Fruit fly (Drosophila melanogaster) whole organism, adult: ENCODE results near the gene Cpr92A.

Source experiments
- CG11617 ChIP-seq: fragments of 200-800 bp; sonication (Bioruptor generic); optimal IDR thresholded peaks from 2 replicates; lab custom pipeline; 2017; ENCODE audit warnings: mild to moderate bottlenecking, missing biosample characterization, missing genetic modification reagents, missing genetic modification characterization
- CG12768 ChIP-seq: fragments of 200-800 bp; sonication (Bioruptor generic); optimal IDR thresholded peaks from 2 replicates; lab custom pipeline; 2017; ENCODE audit warnings: missing biosample characterization, missing genetic modification characterization, mild to moderate bottlenecking, moderate library complexity, missing genetic modification reagents
- CG14711 ChIP-seq: fragments of 200-800 bp; sonication (Bioruptor generic); optimal IDR thresholded peaks from 2 replicates; lab custom pipeline; 2018; ENCODE audit warnings: missing biosample characterization, mild to moderate bottlenecking, missing genetic modification characterization, moderate library complexity
- CG1620 ChIP-seq: fragments of 200-800 bp; sonication (Bioruptor generic); optimal IDR thresholded peaks from 2 replicates; lab custom pipeline; 2016; ENCODE audit warnings: missing biosample characterization, missing genetic modification characterization
- CG33017 ChIP-seq: fragments of 200-800 bp; sonication (Bioruptor generic); optimal IDR thresholded peaks from 2 replicates; lab custom pipeline; 2018; ENCODE audit warnings: missing biosample characterization, mild to moderate bottlenecking, missing genetic modification characterization, moderate library complexity
- CG5204 ChIP-seq: fragments of 200-800 bp; sonication (Bioruptor generic); optimal IDR thresholded peaks from 2 replicates; lab custom pipeline; 2016; ENCODE audit warnings: missing biosample characterization, missing genetic modification characterization
- CG7045 ChIP-seq: fragments of 200-800 bp; sonication (Bioruptor generic); optimal IDR thresholded peaks from 2 replicates; lab custom pipeline; 2017; ENCODE audit warnings: missing biosample characterization, mild to moderate bottlenecking, missing genetic modification characterization
- CG7101 ChIP-seq: fragments of 200-800 bp; sonication (Bioruptor generic); optimal IDR thresholded peaks from 2 replicates; lab custom pipeline; 2018; ENCODE audit warnings: missing biosample characterization, mild to moderate bottlenecking, missing genetic modification characterization, moderate library complexity
- Clk ChIP-seq: fragments of 200-800 bp; sonication (Bioruptor generic); optimal IDR thresholded peaks from 2 replicates; lab custom pipeline; 2017; ENCODE audit warnings: missing biosample characterization, missing genetic modification characterization
- Crg-1 ChIP-seq: fragments of 200-800 bp; sonication (Bioruptor generic); optimal IDR thresholded peaks from 2 replicates; lab custom pipeline; 2016; ENCODE audit warnings: missing biosample characterization, missing genetic modification characterization
- Hr96 ChIP-seq: fragments of 200-800 bp; sonication (Bioruptor generic); optimal IDR thresholded peaks from 2 replicates; lab custom pipeline; 2016; ENCODE audit warnings: missing biosample characterization, missing genetic modification characterization
- Mnt ChIP-seq: fragments of 200-800 bp; sonication (Bioruptor generic); optimal IDR thresholded peaks from 2 replicates; lab custom pipeline; 2016; ENCODE audit warnings: missing biosample characterization, mild to moderate bottlenecking, missing genetic modification characterization
- bab1 ChIP-seq: fragments of 200-800 bp; sonication (Bioruptor generic); optimal IDR thresholded peaks from 3 replicates; lab custom pipeline; 2019; ENCODE audit warnings: missing biosample characterization, mild to moderate bottlenecking, missing genetic modification characterization, moderate library complexity
- cic ChIP-seq: fragments of 200-800 bp; sonication (Bioruptor generic); optimal IDR thresholded peaks from 2 replicates; lab custom pipeline; 2017; ENCODE audit warnings: missing biosample characterization, mild to moderate bottlenecking, missing genetic modification characterization, moderate library complexity
- cnc ChIP-seq, 2 experiments: fragments of >200 bp; optimal IDR thresholded peaks; 2 replicates each; lab custom pipeline; 2017
- kay ChIP-seq: fragments of 200-800 bp; sonication (Bioruptor generic); peaks from one replicate; lab custom pipeline; 2016; ENCODE audit warnings: missing biosample characterization, missing genetic modification characterization, borderline replicate concordance
- ovo ChIP-seq: fragments of 200-800 bp; sonication (Bioruptor generic); optimal IDR thresholded peaks from 2 replicates; lab custom pipeline; 2016; ENCODE audit warnings: missing biosample characterization, missing genetic modification characterization
- pad ChIP-seq: fragments of 200-800 bp; sonication (Bioruptor generic); optimal IDR thresholded peaks from 3 replicates; lab custom pipeline; 2017; ENCODE audit warnings: missing biosample characterization, missing genetic modification characterization, mild to moderate bottlenecking, moderate library complexity, missing genetic modification reagents
- tj ChIP-seq: fragments of 200-800 bp; sonication (Bioruptor generic); optimal IDR thresholded peaks from 3 replicates; lab custom pipeline; 2017; ENCODE audit warnings: missing biosample characterization, mild to moderate bottlenecking, missing genetic modification characterization, moderate library complexity
- toe ChIP-seq: fragments of 200-800 bp; sonication (Bioruptor generic); optimal IDR thresholded peaks from 2 replicates; lab custom pipeline; 2016; ENCODE audit warnings: missing biosample characterization, missing genetic modification characterization

Gene Cpr92A

DNA sequence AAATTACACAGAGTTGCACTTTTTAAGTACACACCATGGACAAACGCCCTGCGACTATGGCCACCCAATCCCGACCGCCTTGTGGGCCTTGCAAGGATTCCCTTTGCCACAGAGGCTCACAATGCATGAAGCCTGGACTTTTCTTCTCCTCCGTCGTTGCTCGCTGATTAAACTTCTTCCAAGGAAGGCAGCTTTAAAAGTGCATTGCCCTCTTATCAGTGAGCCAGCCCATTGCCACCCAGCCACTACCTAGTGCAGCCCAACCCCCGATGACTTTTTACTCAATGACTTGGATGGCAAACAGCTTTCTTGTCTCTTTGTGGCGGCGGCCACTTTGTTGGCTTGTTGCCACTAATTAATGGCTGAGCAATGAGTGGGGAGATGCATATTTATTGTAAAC is 11.1 kb downstream of the Cpr92A start:
- TF ChIP-seq CG1620 (GFP tag; lab: Kevin White, UChicago), result no peak
- TF ChIP-seq Mnt, result no peak
- TF ChIP-seq cnc (optimal IDR thresholded peaks at IDR 0.05; lab: Kevin White, UChicago), result no peak
- no peak for TF ChIP-seq ovo (GFP tag; lab: Kevin White, UChicago)
- no peak for TF ChIP-seq CG7101 (tag; lab: Kevin White, UChicago)
- TF ChIP-seq CG14711 (tag; lab: Kevin White, UChicago), result no peak
- no peak for TF ChIP-seq CG12768 (GFP tag; lab: Kevin White, UChicago)
- no peak for TF ChIP-seq CG33017
- TF ChIP-seq Hr96 (GFP tag; lab: Kevin White, UChicago), result no peak

DNA sequence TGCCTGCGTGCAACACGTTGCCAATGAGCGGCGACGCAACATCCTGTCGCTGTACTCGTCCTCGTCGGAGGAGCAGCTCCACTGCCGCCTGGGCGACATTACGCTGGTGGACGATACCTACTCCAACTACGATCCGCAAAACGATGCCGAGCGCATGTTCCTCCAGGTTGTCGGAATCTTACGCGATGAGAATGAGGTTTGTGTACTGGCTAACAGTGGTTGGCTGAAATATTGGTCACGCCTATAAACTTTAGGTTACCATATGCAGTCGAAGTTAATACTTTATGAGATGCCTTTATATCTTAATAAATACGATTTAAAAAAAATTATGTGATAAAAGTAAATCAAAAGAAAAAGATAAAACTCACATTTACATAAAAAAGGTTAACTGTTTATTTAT is 12.4 kb downstream of the Cpr92A start:
- TF ChIP-seq toe (GFP tag; lab: Kevin White, UChicago) (no peak), CG7045 (GFP tag; lab: Kevin White, UChicago) (no peak), bab1 (no peak), CG7101 (tag; lab: Kevin White, UChicago) (no peak), Hr96 (GFP tag; lab: Kevin White, UChicago) (no peak), CG14711 (tag; lab: Kevin White, UChicago) (no peak), CG11617 (GFP tag; lab: Kevin White, UChicago) (no peak)

dm6 chr3R:19584818-19585217 is 13.9 kb downstream of the Cpr92A start:
- no peak for TF ChIP-seq CG14711 (tag; lab: Kevin White, UChicago)
- no peak for TF ChIP-seq CG5204
- no peak for TF ChIP-seq cic (GFP tag; lab: Kevin White, UChicago)
- TF ChIP-seq CG1620 (GFP tag; lab: Kevin White, UChicago), result no peak
- no peak for TF ChIP-seq Crg-1 (GFP tag; lab: Kevin White, UChicago)
- TF ChIP-seq CG7101 (tag; lab: Kevin White, UChicago), result no peak
- no peak for TF ChIP-seq bab1
- TF ChIP-seq Clk, result no peak

DNA sequence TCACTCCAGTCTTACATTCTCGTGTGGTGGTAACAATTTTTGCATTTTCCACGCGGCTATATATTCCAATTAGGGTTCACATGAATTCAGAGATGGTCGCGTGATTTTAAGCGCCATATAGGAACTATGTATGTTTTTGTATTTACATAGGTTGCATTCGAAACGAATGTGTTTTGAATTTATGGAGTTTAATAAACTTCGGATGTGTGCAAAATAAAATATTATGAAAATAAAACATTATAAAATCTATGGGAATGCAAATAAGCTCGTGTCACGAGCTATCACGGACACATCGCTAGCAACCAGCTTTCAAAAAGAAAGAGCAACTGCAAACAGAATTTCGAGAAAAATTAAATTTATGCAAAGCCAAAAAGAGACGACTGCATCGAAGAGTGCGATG is 15.4 kb downstream of the Cpr92A start:
- TF ChIP-seq ovo (GFP tag; lab: Kevin White, UChicago) (no peak), kay (GFP tag; lab: Kevin White, UChicago) (peak; percentile 29)

DNA sequence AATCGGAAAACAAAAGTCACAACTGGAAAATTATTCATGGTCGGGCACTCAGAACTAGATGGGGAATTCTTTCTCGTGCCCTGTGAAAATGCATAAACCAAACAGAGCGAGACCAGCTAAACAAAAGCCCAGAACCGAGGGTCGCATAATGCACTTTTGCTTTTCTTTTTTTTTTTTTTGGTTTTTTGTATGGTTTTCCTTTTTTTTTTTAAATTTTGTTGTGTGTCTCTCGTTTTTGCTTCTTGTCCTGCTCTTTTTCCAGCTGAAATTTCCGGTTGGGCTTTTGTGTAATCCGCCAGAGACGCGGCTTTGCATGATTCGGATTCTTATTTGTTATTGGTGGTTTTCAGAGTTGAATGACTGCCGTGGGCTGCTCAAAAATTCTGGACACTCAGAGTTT is 16.9 kb downstream of the Cpr92A start:
- no peak for TF ChIP-seq CG1620 (GFP tag; lab: Kevin White, UChicago)
- no peak for TF ChIP-seq Crg-1 (GFP tag; lab: Kevin White, UChicago)
- no peak for TF ChIP-seq cnc (optimal IDR thresholded peaks at IDR 0.05; lab: Kevin White, UChicago)
- TF ChIP-seq pad (GFP tag; lab: Kevin White, UChicago), result no peak
- TF ChIP-seq Hr96 (GFP tag; lab: Kevin White, UChicago), result no peak
- TF ChIP-seq CG12768 (GFP tag; lab: Kevin White, UChicago), result no peak
- TF ChIP-seq ovo (GFP tag; lab: Kevin White, UChicago), result no peak
- no peak for TF ChIP-seq Mnt
- no peak for TF ChIP-seq CG7045 (GFP tag; lab: Kevin White, UChicago)

DNA sequence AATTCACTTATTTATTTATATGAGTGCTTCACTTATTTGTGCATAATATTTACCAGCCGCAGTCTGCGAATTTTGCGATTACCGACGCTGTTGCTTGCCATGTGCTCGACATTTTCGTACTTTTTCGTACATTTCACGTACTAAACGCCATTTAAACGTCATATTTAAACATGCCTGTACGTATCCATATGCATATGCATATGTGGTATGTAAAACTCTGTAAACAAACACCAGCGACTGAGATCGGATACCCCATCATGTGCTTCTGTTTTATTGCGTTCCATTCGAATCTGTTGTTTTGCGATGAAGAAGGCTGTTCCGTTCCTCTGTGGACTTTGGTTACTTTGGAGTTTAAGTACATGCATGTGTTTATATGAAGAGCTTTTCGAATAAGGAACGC is 26.8 kb downstream of the Cpr92A start:
- TF ChIP-seq tj (GFP tag; lab: Kevin White, UChicago) (peak; percentile 88), CG7101 (tag; lab: Kevin White, UChicago) (no peak), CG1620 (GFP tag; lab: Kevin White, UChicago) (no peak)

DNA sequence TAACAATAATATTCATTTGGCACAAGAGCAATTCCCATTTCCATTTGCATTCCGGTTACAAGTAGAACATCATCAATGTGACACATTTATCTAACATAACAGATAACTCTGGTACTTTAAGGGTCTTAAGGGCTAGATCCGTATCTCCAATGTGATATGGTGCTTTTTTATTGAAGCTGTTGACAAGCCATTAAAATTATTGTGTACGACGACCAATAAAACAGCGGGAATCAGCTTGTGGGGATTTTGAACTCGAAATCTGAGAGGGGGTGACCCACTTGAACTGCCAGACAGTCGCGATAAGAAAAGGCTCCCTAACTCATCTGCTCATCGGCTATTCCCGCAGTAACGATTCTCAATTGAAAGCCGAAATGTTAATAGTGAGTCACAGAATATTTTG is 27.6 kb downstream of the Cpr92A start:
- TF ChIP-seq CG12768 (GFP tag; lab: Kevin White, UChicago) (no peak), CG33017 (peak; percentile 34), CG7045 (GFP tag; lab: Kevin White, UChicago) (no peak), CG5204 (peak; percentile 24), CG14711 (tag; lab: Kevin White, UChicago) (no peak), bab1 (no peak), toe (GFP tag; lab: Kevin White, UChicago) (no peak), Hr96 (GFP tag; lab: Kevin White, UChicago) (no peak), CG7101 (tag; lab: Kevin White, UChicago) (peak; percentile 18), cic (GFP tag; lab: Kevin White, UChicago) (no peak), tj (GFP tag; lab: Kevin White, UChicago) (no peak), CG11617 (GFP tag; lab: Kevin White, UChicago) (no peak), ovo (GFP tag; lab: Kevin White, UChicago) (no peak), kay (GFP tag; lab: Kevin White, UChicago) (no peak), Clk (no peak)

DNA sequence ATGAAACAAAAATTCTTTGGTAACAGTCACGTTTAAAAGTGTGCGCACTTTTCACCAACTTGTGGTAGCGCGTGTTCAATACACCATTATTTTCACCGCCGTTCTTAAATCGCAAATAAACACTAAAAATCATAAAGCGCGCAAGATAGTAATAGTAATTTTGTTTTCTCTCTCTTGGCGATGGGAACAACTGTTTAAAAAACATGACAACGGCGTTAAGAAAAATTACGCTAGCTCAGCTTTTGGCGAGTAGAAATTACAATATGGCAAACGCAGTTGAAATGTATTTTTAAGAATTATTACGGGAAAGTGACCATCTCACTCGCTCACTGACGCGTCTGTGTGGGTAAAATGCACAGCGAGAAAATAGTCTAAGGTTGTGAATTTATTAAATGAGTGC is 29.1 kb downstream of the Cpr92A start:
- TF ChIP-seq cic (GFP tag; lab: Kevin White, UChicago) (no peak), tj (GFP tag; lab: Kevin White, UChicago) (peak; percentile 68)
